Worm (Caenorhabditis elegans) whole organism, L4 larva: ENCODE results near the gene prp-9.

Experiments used
- T20F7.1 ChIP-seq: fragments of 200-800 bp; sonication (Bioruptor generic); optimal IDR thresholded peaks from 2 replicates; lab custom pipeline; 2018; ENCODE audit warnings: mild to moderate bottlenecking, missing genetic modification characterization, missing compliant biosample characterization
- Y75B8A.6 ChIP-seq: fragments of 200-800 bp; sonication (Bioruptor generic); IDR thresholded peaks from 2 replicates; pipeline ENCODE4 v1.3.6; 2022; ENCODE audit warnings: missing genetic modification reagents, missing genetic modification characterization, missing compliant biosample characterization
- aha-1 ChIP-seq: fragments of 150-350 bp; peaks from one replicate; lab custom pipeline; 2014; ENCODE audit warnings: missing biosample characterization, missing genetic modification characterization
- ama-1 ChIP-seq: fragments of 150-350 bp; optimal IDR thresholded peaks from 2 replicates; lab custom pipeline; 2014; ENCODE audit warnings: inconsistent platforms, mixed read lengths
- ceh-44 ChIP-seq: fragments of 200-800 bp; sonication (Bioruptor generic); IDR thresholded peaks from 2 replicates; pipeline ENCODE4 v1.3.6; 2022; ENCODE audit warnings: missing genetic modification reagents, missing genetic modification characterization, missing compliant biosample characterization
- cey-2 ChIP-seq: sonication (generic microtip); optimal IDR thresholded peaks from 3 replicates; lab custom pipeline; 2017; ENCODE audit warnings: missing genetic modification characterization, mild to moderate bottlenecking, missing compliant biosample characterization, antibody characterized with exemption, borderline replicate concordance; ENCODE audit not compliant: insufficient read depth
- ctbp-1 ChIP-seq: fragments of 200-800 bp; sonication (Bioruptor generic); IDR thresholded peaks from 2 replicates; pipeline ENCODE4 v1.3.6; 2022; ENCODE audit warnings: missing genetic modification reagents, missing genetic modification characterization, missing compliant biosample characterization
- daf-16 ChIP-seq, 3 experiments: sonication (generic microtip); optimal IDR thresholded peaks; 2 replicates each; lab custom pipeline; 2016 to 2017; ENCODE audit warnings: missing genetic modification characterization in 3 of 3, missing genetic modification reagents in 3 of 3, mild to moderate bottlenecking in 2 of 3, missing compliant biosample characterization in 2 of 3, missing biosample characterization in 1 of 3, moderate library complexity in 1 of 3
- dmd-6 ChIP-seq: fragments of 200-800 bp; sonication (Bioruptor generic); IDR thresholded peaks from 2 replicates; pipeline ENCODE4 v1.3.6; 2022; ENCODE audit warnings: missing genetic modification reagents, missing genetic modification characterization, missing compliant biosample characterization
- dmd-9 ChIP-seq: fragments of 200-800 bp; sonication (Bioruptor generic); IDR thresholded peaks from 2 replicates; pipeline ENCODE4 v1.3.6; 2022; ENCODE audit warnings: missing genetic modification reagents, missing genetic modification characterization, missing compliant biosample characterization
- dve-1 ChIP-seq: sonication (generic microtip); optimal IDR thresholded peaks from 2 replicates; lab custom pipeline; 2017; ENCODE audit warnings: antibody characterized with exemption, mild to moderate bottlenecking, missing genetic modification characterization, missing compliant biosample characterization; ENCODE audit not compliant: insufficient read depth
- fos-1 ChIP-seq: fragments of 150-350 bp; optimal IDR thresholded peaks from 2 replicates; lab custom pipeline; 2014; ENCODE audit warnings: missing biosample characterization, missing genetic modification characterization
- hif-1 ChIP-seq, 2 experiments: sonication (generic microtip); optimal IDR thresholded peaks; 2 replicates each; lab custom pipeline; 2016 to 2017; ENCODE audit warnings: missing compliant biosample characterization in 2 of 2, missing genetic modification characterization in 2 of 2, missing genetic modification reagents in 2 of 2, missing genotype in 2 of 2, mild to moderate bottlenecking in 1 of 2
- hlh-11 ChIP-seq: fragments of 200-800 bp; sonication (Bioruptor generic); optimal IDR thresholded peaks from 2 replicates; lab custom pipeline; 2018; ENCODE audit warnings: mild to moderate bottlenecking, missing genetic modification characterization, missing compliant biosample characterization
- hlh-30 ChIP-seq: sonication (generic microtip); optimal IDR thresholded peaks from 2 replicates; lab custom pipeline; 2017; ENCODE audit warnings: antibody characterized with exemption, mild to moderate bottlenecking, missing genetic modification characterization, missing compliant biosample characterization; ENCODE audit not compliant: insufficient read depth
- lin-38 ChIP-seq: fragments of 200-800 bp; sonication (Bioruptor generic); IDR thresholded peaks from 2 replicates; pipeline ENCODE4 v1.3.6; 2022; ENCODE audit warnings: missing genetic modification reagents, missing genetic modification characterization, missing compliant biosample characterization
- lin-39 ChIP-seq: fragments of 150-350 bp; optimal IDR thresholded peaks from 2 replicates; lab custom pipeline; 2014; ENCODE audit warnings: missing biosample characterization, missing genetic modification reagents, missing genetic modification characterization
- lsy-2 ChIP-seq, 2 experiments: fragments of 150-350 bp in 1 of 2; sonication (generic microtip) in 1 of 2; optimal IDR thresholded peaks; 2 replicates each; lab custom pipeline; 2014 to 2017; ENCODE audit warnings: missing biosample characterization in 2 of 2, missing genetic modification characterization in 2 of 2
- mdl-1 ChIP-seq, 2 experiments: fragments of 150-350 bp in 1 of 2; sonication (generic microtip) in 1 of 2; optimal IDR thresholded peaks; 2 replicates each; lab custom pipeline; 2014 to 2017; ENCODE audit warnings: missing biosample characterization in 2 of 2, missing genetic modification characterization in 2 of 2
- mep-1 ChIP-seq: fragments of 150-350 bp; sonication (generic microtip); optimal IDR thresholded peaks from 3 replicates; lab custom pipeline; 2014; ENCODE audit warnings: missing biosample characterization, missing genetic modification characterization
- nhr-102 ChIP-seq: sonication (generic microtip); optimal IDR thresholded peaks from 2 replicates; lab custom pipeline; 2016; ENCODE audit warnings: mild to moderate bottlenecking, missing genetic modification characterization, moderate library complexity, missing compliant biosample characterization
- nhr-237 ChIP-seq: sonication (generic microtip); optimal IDR thresholded peaks from 2 replicates; lab custom pipeline; 2017; ENCODE audit warnings: missing biosample characterization, missing genetic modification characterization
- nhr-25 ChIP-seq: sonication (generic microtip); optimal IDR thresholded peaks from 2 replicates; lab custom pipeline; 2017; ENCODE audit warnings: missing genetic modification characterization, mild to moderate bottlenecking, missing compliant biosample characterization, antibody characterized with exemption, moderate library complexity, borderline replicate concordance; ENCODE audit not compliant: insufficient read depth
- nhr-28 ChIP-seq: fragments of 150-350 bp; optimal IDR thresholded peaks from 2 replicates; lab custom pipeline; 2014; ENCODE audit warnings: missing biosample characterization, missing genetic modification characterization
- nhr-48 ChIP-seq: sonication (generic microtip); optimal IDR thresholded peaks from 2 replicates; lab custom pipeline; 2016; ENCODE audit warnings: mild to moderate bottlenecking, missing genetic modification characterization, missing compliant biosample characterization
- nhr-76 ChIP-seq: fragments of 150-350 bp; optimal IDR thresholded peaks from 2 replicates; lab custom pipeline; 2014; ENCODE audit warnings: missing biosample characterization, missing genetic modification characterization
- nhr-77 ChIP-seq: fragments of 150-350 bp; optimal IDR thresholded peaks from 2 replicates; lab custom pipeline; 2014; ENCODE audit warnings: missing biosample characterization, missing genetic modification characterization
- pha-4 ChIP-seq, 2 experiments: fragments of 150-350 bp in 1 of 2; fragments of 200-800 bp in 1 of 2; sonication (Bioruptor generic) in 1 of 2; IDR thresholded peaks in 1 of 2; optimal IDR thresholded peaks in 1 of 2; 2 replicates each; pipeline versions ENCODE4 v1.3.6 to Lab custom; 2014 to 2022; ENCODE audit warnings: missing genetic modification characterization in 2 of 2, missing genetic modification reagents in 2 of 2, missing biosample characterization in 1 of 2, missing compliant biosample characterization in 1 of 2
- php-3 ChIP-seq: fragments of 200-800 bp; sonication (Bioruptor generic); IDR thresholded peaks from 2 replicates; pipeline ENCODE4 v1.3.6; 2022; ENCODE audit warnings: missing genetic modification reagents, missing genetic modification characterization, missing compliant biosample characterization
- pqm-1 ChIP-seq: sonication (generic microtip); optimal IDR thresholded peaks from 2 replicates; lab custom pipeline; 2017; ENCODE audit warnings: missing biosample characterization, missing genetic modification characterization
- snpc-4 ChIP-seq: fragments of 150-350 bp; optimal IDR thresholded peaks from 2 replicates; lab custom pipeline; 2014; ENCODE audit warnings: missing biosample characterization, missing genetic modification characterization
- tra-1 ChIP-seq: fragments of 200-800 bp; sonication (Bioruptor generic); IDR thresholded peaks from 2 replicates; pipeline ENCODE4 v1.3.6; 2022; ENCODE audit warnings: missing genetic modification reagents, missing genetic modification characterization, missing compliant biosample characterization
- unc-39 ChIP-seq: sonication (generic microtip); optimal IDR thresholded peaks from 2 replicates; lab custom pipeline; 2017; ENCODE audit warnings: missing biosample characterization, missing genetic modification characterization
- unc-62 ChIP-seq, 3 experiments: fragments of 150-350 bp in 1 of 3; sonication (generic microtip); optimal IDR thresholded peaks in 2 of 3; peaks in 1 of 3; 1 replicate in 1 of 3; 2 replicates in 2 of 3; lab custom pipeline; 2014 to 2017; ENCODE audit warnings: missing biosample characterization in 3 of 3, missing genetic modification characterization in 3 of 3, missing genetic modification reagents in 3 of 3, missing genotype in 1 of 3
- vab-7 ChIP-seq: fragments of 200-800 bp; sonication (Bioruptor generic); IDR thresholded peaks from 2 replicates; pipeline ENCODE4 v1.3.6; 2022; ENCODE audit warnings: missing genetic modification reagents, missing genetic modification characterization, missing compliant biosample characterization
- zfp-2 ChIP-seq: sonication (generic microtip); optimal IDR thresholded peaks from 2 replicates; lab custom pipeline; 2016; ENCODE audit warnings: mild to moderate bottlenecking, missing genetic modification characterization, missing compliant biosample characterization
- ztf-7 ChIP-seq: fragments of 150-350 bp; optimal IDR thresholded peaks from 2 replicates; lab custom pipeline; 2014; ENCODE audit warnings: missing biosample characterization, missing genetic modification characterization

Gene prp-9

DNA sequence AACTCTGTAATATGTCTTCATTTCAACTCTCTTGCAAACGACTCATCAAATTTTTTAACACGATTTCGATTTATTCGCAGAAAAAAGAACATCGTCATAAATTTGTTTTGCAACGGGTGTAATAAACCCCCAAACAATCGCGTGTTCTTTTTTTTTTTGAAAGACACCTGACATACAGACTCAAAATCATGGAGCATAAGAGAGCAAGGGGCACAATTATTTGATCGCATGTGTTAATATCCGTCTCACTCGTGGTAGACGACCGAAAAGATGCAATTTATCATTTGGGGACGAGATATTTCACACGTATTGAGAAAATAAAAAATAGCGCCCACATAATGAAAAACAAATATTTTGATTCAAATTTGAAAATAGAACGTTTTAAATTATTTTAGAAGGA lies 29.0 kb downstream of the prp-9 start (continued):
- peak in 1 of 2 experiments; percentile 0 for TF ChIP-seq hif-1 (tag; optimal IDR thresholded peaks at IDR 0.05; lab: Kevin White, UChicago)
- no peak for TF ChIP-seq mep-1 (tag; lab: Kevin White, UChicago)
- no peak for TF ChIP-seq mdl-1 (tag; optimal IDR thresholded peaks at IDR 0.05; lab: Kevin White, UChicago)
- no peak for TF ChIP-seq lin-39 (tag; lab: Kevin White, UChicago)
- TF ChIP-seq dve-1 (tag; lab: Kevin White, UChicago): no peak
- peak; percentile 29 for TF ChIP-seq hlh-11 (tag; lab: Kevin White, UChicago)
- no peak for TF ChIP-seq vab-7 (GFP tag; lab: Robert Waterston, UW)
- no peak for TF ChIP-seq T20F7.1
- no peak for TF ChIP-seq pha-4 (GFP tag; IDR thresholded peaks at IDR 0.05; lab: Robert Waterston, UW)
- TF ChIP-seq pha-4 (tag; optimal IDR thresholded peaks at IDR 0.05; lab: Kevin White, UChicago): no peak
- TF ChIP-seq fos-1 (tag; lab: Kevin White, UChicago): no peak
- no peak for TF ChIP-seq pqm-1

DNA sequence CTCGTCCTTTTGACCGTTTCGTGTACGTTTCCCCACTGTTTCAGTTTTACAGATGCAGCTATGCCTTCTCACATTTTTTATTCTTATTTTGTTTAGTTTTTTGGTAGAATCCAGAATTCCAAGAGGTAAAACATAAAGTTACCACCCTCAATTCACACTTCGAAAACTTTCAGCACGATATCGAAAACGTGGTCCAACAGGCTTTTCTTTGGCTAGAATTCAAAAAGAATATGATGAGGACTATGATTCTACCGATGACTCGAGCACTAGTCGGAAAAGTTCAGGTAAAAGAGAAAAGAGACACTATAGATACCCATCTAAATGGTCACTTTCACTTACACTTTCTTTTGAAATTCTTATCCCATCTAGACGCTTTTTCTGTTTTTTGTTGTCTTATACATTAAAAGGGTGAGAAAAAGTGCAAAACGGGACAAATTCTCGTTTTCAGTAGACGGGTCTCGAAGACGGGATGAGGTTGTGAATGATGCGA lies 30.9 kb downstream of the prp-9 start, which contains the start of gene M05D6.9:
Gene M05D6.9, plus strand, starts transcription at position 51 of the 490 bp plus-strand sequence.
- TF ChIP-seq lin-38 (GFP tag; lab: Robert Waterston, UW) (no peak), nhr-77 (tag; lab: Kevin White, UChicago) (no peak), unc-62 (GFP tag; optimal IDR thresholded peaks at IDR 0.05 in 1 of 2; lab: Kevin White, UChicago) (peak in 1 of 2 experiments; percentile 80), unc-62 (tag; optimal IDR thresholded peaks at IDR 0.05; lab: Kevin White, UChicago) (no peak), zfp-2 (tag; lab: Kevin White, UChicago) (no peak), snpc-4 (tag; lab: Kevin White, UChicago) (no peak)

DNA sequence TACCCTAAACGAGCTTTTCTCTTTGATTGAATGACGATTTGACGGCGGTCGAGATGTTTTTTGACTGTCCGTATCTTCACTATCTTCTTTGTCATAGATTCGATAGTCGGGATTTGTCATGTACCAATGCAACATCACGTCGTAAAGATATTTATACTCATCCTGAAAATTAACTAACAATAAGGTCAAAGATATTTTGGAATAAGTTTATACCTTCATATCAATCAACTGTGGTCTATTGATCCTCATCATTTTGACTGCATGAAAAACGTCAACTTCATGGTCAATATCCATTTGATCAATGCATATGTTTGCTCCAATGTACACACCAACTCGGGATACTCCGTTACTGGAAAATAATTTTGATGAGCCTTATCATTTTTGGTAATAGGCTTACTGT lies 37.1 kb downstream of the prp-9 start:
- TF ChIP-seq unc-62 (GFP tag; optimal IDR thresholded peaks at IDR 0.05 in 1 of 2; lab: Kevin White, UChicago): peak in 1 of 2 experiments; percentile 63
- TF ChIP-seq unc-62 (tag; optimal IDR thresholded peaks at IDR 0.05; lab: Kevin White, UChicago): no peak
- TF ChIP-seq dmd-9 (GFP tag; lab: Robert Waterston, UW): no peak
- TF ChIP-seq ctbp-1 (GFP tag; lab: Robert Waterston, UW): no peak
- no peak for TF ChIP-seq nhr-28 (tag; lab: Kevin White, UChicago)
- TF ChIP-seq nhr-76 (tag; lab: Kevin White, UChicago): no peak
- peak; percentile 53 for TF ChIP-seq aha-1
- no peak for TF ChIP-seq Y75B8A.6 (GFP tag; lab: Robert Waterston, UW)

DNA sequence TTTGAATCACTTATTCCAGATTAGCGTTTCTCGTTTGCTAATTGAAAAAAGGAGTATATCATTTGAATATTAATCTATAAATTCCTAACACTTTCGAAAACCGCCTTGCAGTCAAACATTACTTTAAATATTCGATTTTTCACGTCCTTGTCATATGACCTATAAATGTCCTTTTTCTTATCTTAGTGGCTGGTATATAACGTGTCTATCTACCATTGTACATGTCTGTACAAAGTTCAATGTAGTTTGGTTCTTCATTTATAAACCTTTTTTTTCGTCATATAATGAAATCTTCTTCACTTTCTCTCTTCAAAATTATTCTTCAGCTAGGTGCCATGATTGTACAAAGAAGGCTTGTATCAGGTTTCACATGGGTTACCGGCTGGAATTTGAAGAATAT lies 39.6 kb downstream of the prp-9 start, which contains the start of gene gbh-2:
Gene gbh-2, plus strand, starts transcription at position 277 of the 400 bp plus-strand sequence.
- TF ChIP-seq hlh-30 (tag; lab: Kevin White, UChicago) (peak; percentile 73), nhr-28 (tag; lab: Kevin White, UChicago) (peak; percentile 98), ceh-44 (GFP tag; lab: Robert Waterston, UW) (no peak), unc-39 (tag; lab: Kevin White, UChicago) (no peak), ztf-7 (tag; lab: Kevin White, UChicago) (peak; percentile 94), nhr-237 (tag; lab: Kevin White, UChicago) (no peak), php-3 (peak; percentile 87), nhr-77 (tag; lab: Kevin White, UChicago) (peak; percentile 64), mep-1 (tag; lab: Kevin White, UChicago) (peak; percentile 81), dve-1 (tag; lab: Kevin White, UChicago) (peak; percentile 92), T20F7.1 (peak; percentile 45), nhr-48 (tag; lab: Kevin White, UChicago) (peak; percentile 80), pqm-1 (peak; percentile 85), ama-1 (lab: Kevin White, UChicago) (no peak), hif-1 (tag; optimal IDR thresholded peaks at IDR 0.05; lab: Kevin White, UChicago) (peak; percentile 42 to 94), mdl-1 (tag; optimal IDR thresholded peaks at IDR 0.05; lab: Kevin White, UChicago) (peak in 1 of 2 experiments; percentile 19), hlh-11 (tag; lab: Kevin White, UChicago) (peak; percentile 68), tra-1 (peak; percentile 36; the same call in 1 of the 2 replicates), lsy-2 (tag; optimal IDR thresholded peaks at IDR 0.05; lab: Kevin White, UChicago) (peak in 1 of 2 experiments; percentile 67), aha-1 (peak; percentile 43), cey-2 (tag; lab: Kevin White, UChicago) (peak; percentile 42), nhr-25 (tag; lab: Kevin White, UChicago) (peak; percentile 22), lin-39 (tag; lab: Kevin White, UChicago) (no peak), nhr-102 (peak; percentile 42), daf-16 (GFP tag; optimal IDR thresholded peaks at IDR 0.05; lab: Kevin White, UChicago) (no peak), daf-16 (tag; optimal IDR thresholded peaks at IDR 0.05; lab: Kevin White, UChicago) (peak; percentile 72), dmd-6 (GFP tag; lab: Robert Waterston, UW) (peak; percentile 90)
- TF ChIP-seq, all 104 proteins: peak for 21
